Fruit fly (Drosophila melanogaster): ENCODE results near the gene Ent3.

DNA sequence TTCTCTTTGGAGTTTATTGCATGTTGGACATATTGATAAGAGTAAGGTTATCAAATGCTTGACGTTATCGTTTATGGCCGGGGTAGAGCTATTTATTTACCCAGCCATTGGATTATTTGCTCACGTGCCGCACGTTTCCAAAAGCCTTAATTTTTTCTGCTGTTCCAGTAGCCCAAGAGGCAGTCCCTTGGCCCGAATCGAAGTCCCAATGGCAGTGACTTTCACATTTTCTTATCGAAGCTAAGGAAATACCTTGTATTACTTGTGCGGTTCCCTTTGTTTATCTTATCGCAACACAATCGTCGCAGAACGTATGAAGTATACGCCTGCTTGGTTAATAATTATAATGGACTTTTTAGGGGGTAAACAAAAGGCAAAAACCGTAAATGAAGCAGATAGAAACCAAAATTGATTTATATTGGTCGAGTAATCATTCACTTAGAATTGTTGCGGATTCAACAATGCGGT, 35.9 kb downstream of the Ent3 start, which contains the start of gene CG43894:
- TF ChIP-seq CG32006 (GFP tag; optimal IDR thresholded peaks at IDR 0.05) (no peak), CG8632 (GFP tag; optimal IDR thresholded peaks at IDR 0.05) (no peak), Blimp-1 (GFP tag; optimal IDR thresholded peaks at IDR 0.05) (no peak), CG15336 (GFP tag; IDR thresholded peaks at IDR 0.05) (no peak)
